Worm (Caenorhabditis elegans): Measurements from ENCODE around the gene Y41C4A.12.

DNA sequence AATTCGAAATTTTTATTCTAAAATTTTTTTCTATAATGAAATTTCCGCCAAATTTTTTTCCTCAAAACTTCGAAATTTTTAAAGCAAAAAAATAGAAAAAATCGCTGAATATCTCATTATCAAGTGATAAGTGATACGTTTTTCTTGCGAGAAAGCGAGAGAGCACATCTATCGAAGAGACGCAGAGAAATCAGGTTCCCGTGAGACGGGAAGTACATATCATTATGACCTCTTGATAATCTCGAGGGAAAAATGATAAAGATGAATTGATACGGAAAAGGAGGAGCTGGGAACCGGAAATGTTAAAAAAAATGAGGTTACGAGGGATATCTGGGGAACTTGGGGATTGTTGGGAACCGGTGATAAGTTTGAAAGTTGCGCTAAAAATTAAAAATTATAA is 520 bp upstream of the Y41C4A.12 start:
- TF ChIP-seq ama-1 (optimal IDR thresholded peaks at IDR 0.05) = no peak
- no peak for TF ChIP-seq tbx-11 (GFP tag; IDR thresholded peaks at IDR 0.05)
- no peak for TF ChIP-seq hnd-1 (tag; optimal IDR thresholded peaks at IDR 0.05)
- TF ChIP-seq ceh-13 (GFP tag; optimal IDR thresholded peaks at IDR 0.05) = no peak
- TF ChIP-seq hmg-4 (GFP tag; optimal IDR thresholded peaks at IDR 0.05) = no peak
- TF ChIP-seq aly-1 (tag; optimal IDR thresholded peaks at IDR 0.05) = no peak
- TF ChIP-seq flt-1 (GFP tag; IDR thresholded peaks at IDR 0.05) = no peak
- TF ChIP-seq ets-7 (tag; optimal IDR thresholded peaks at IDR 0.05) = no peak
- TF ChIP-seq tra-4 (tag; optimal IDR thresholded peaks at IDR 0.05) = no peak
